Fruit fly (Drosophila melanogaster): ENCODE measurements around the gene Vps36.

The Vps36 gene

DNA sequence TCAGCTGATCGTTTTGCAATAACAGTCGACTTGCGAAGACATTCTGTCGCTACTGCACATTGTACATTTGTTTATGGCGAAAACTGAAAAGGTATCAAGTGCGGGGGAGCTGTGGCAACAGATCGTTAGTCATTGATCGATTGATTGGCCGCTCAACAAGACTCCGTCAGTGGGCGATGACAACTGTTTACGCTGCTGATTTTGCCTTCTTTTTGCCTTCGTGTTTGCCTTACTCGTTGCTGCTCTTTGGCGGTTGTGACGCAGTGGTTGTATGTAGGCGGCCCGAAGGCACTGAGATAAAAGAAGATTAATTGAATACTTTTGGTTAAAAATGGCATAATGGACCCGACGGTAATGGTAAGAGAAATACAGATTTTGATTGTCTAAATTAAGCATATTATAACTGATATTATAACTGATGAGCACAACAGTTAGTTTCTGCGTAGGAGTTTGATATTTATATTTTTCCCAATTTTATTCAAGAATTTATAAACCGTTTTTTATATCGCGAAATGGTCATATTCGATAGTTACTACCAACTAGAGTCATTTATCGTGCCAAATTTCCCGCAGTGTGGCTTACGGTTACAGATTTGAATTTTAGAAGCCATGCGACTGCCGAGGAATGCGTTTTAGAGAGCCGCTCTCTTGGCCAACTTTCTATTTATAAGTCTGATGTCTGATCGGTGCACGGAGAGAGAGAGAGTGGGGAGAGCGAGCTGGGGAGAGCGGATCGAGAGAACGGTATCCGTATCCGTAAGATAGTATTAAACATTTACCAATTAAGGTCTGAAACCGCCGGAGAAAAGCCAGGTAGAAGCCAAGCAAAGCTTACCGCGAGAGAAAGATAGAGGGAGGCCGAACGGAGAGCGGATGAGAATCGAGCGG is 36.1 kb downstream of the Vps36 start (continued):
- TF ChIP-seq ind (GFP tag; optimal IDR thresholded peaks at IDR 0.05) (peak; percentile 88), sd (tag; optimal IDR thresholded peaks at IDR 0.05) (peak; percentile 99), gsb-n (tag; optimal IDR thresholded peaks at IDR 0.05) (peak; percentile 82), Oaz (GFP tag; IDR thresholded peaks at IDR 0.05) (peak; percentile 55), Myb (GFP tag; optimal IDR thresholded peaks at IDR 0.05) (peak; percentile 30), al (GFP tag; IDR thresholded peaks at IDR 0.05) (peak; percentile 88), dmrt99B (tag; optimal IDR thresholded peaks at IDR 0.05) (peak; percentile 95), ab (GFP tag; optimal IDR thresholded peaks at IDR 0.05) (no peak), Atf6 (GFP tag; IDR thresholded peaks at IDR 0.05) (peak; percentile 79), pan (optimal IDR thresholded peaks at IDR 0.05) (no peak), pan (GFP tag; optimal IDR thresholded peaks at IDR 0.05 in 1 of 2, IDR thresholded peaks at IDR 0.05 in 1 of 2) (peak in 1 of 2 experiments; percentile 87), Rfx (GFP tag; IDR thresholded peaks at IDR 0.05) (peak; percentile 88), CG5245 (GFP tag; optimal IDR thresholded peaks at IDR 0.05) (peak; percentile 78), CG12155 (GFP tag; optimal IDR thresholded peaks at IDR 0.05) (peak; percentile 87), br (optimal IDR thresholded peaks at IDR 0.05) (no peak), gt (GFP tag; IDR thresholded peaks at IDR 0.05) (0 out of 2 replicates have a peak, but pooled peaks have one; percentile 43), CG1603 (tag; optimal IDR thresholded peaks at IDR 0.05) (peak; percentile 40), grn (GFP tag; optimal IDR thresholded peaks at IDR 0.05) (peak; percentile 21), CG11093 (GFP tag; IDR thresholded peaks at IDR 0.05) (peak; percentile 62; the same call in 2 of the 3 replicates), D19A (tag; optimal IDR thresholded peaks at IDR 0.05) (peak; percentile 88), CG10209 (GFP tag; optimal IDR thresholded peaks at IDR 0.05) (peak; percentile 93), unpg (GFP tag; optimal IDR thresholded peaks at IDR 0.05) (peak; percentile 87), Antp (GFP tag; optimal IDR thresholded peaks at IDR 0.05) (no peak), Atf3 (GFP tag; optimal IDR thresholded peaks at IDR 0.05) (peak; percentile 28), CG1792 (GFP tag; optimal IDR thresholded peaks at IDR 0.05) (peak; percentile 64), insv (GFP tag; optimal IDR thresholded peaks at IDR 0.05) (peak in 1 of 2 experiments; percentile 23), twi (tag; optimal IDR thresholded peaks at IDR 0.05) (peak; percentile 74), en (GFP tag; optimal IDR thresholded peaks at IDR 0.05) (no peak), Sin3A (optimal IDR thresholded peaks at IDR 0.05) (no peak), hth (optimal IDR thresholded peaks at IDR 0.05) (no peak), CG10654 (GFP tag; optimal IDR thresholded peaks at IDR 0.05) (peak; percentile 84), Ssrp (tag; optimal IDR thresholded peaks at IDR 0.05) (peak; percentile 90), Stat92E (GFP tag; optimal IDR thresholded peaks at IDR 0.05) (no peak), MBD-R2 (GFP tag; IDR thresholded peaks at IDR 0.05) (peak; percentile 54), Fer2 (tag; optimal IDR thresholded peaks at IDR 0.05) (peak; percentile 68), Dll (GFP tag; IDR thresholded peaks at IDR 0.05; ENCODE audit: partially characterized antibody) (peak; percentile 80), CG8478 (optimal IDR thresholded peaks at IDR 0.05) (no peak), CG10321 (GFP tag; IDR thresholded peaks at IDR 0.05) (no peak; the same call in 1 of the 2 replicates), pfk (GFP tag; optimal IDR thresholded peaks at IDR 0.05) (no peak), zfh2 (GFP tag; optimal IDR thresholded peaks at IDR 0.05) (peak; percentile 71), CG15479 (GFP tag; optimal IDR thresholded peaks at IDR 0.05) (no peak), gro (GFP tag; optimal IDR thresholded peaks at IDR 0.05) (no peak), esg (GFP tag; conservative IDR thresholded peaks at IDR 0.05) (peak; percentile 84), nerfin-1 (tag; optimal IDR thresholded peaks at IDR 0.05) (peak; percentile 83), grau (tag; optimal IDR thresholded peaks at IDR 0.05) (peak; percentile 93), CG18599 (GFP tag; optimal IDR thresholded peaks at IDR 0.05) (peak; percentile 89), Fer1 (GFP tag; optimal IDR thresholded peaks at IDR 0.05) (peak; percentile 89), stwl (tag; optimal IDR thresholded peaks at IDR 0.05) (no peak), CG11504 (tag; optimal IDR thresholded peaks at IDR 0.05) (peak; percentile 95), ems (GFP tag; optimal IDR thresholded peaks at IDR 0.05) (peak; percentile 81)

Measured in whole organism, embryonic.